Worm (Caenorhabditis elegans): ENCODE results near the gene rhr-2.

rhr-2 gene

DNA sequence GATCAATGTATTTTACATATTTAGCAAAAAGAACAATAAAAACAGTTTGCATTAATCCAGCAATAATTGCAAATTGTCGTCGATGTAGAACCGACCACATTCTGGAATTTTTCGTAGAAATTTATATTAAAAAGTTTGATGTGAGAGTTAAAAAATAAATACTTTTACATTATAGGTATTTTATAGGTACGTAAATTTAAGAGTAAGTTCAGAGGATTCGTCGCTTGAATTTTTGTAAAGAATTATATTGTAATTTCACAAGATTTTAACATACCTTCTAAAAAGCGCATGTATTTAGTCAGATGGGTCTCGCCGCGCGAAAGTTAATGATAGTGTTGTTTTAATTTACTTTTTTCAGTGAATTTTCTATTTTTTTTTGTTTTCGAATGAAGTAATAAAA, at the start of gene rhr-2:
Gene rhr-2 (minus strand): TSS at position 101 of the 400 bp plus-strand sequence.
- no peak for TF ChIP-seq nhr-2 (tag; optimal IDR thresholded peaks at IDR 0.05)
- no peak for TF ChIP-seq pha-4 (tag; optimal IDR thresholded peaks at IDR 0.05)
- TF ChIP-seq sem-2 (GFP tag; optimal IDR thresholded peaks at IDR 0.05), result no peak
- TF ChIP-seq mab-5 (tag; optimal IDR thresholded peaks at IDR 0.05), result no peak
- TF ChIP-seq elt-1 (tag; optimal IDR thresholded peaks at IDR 0.05; ENCODE audit: borderline replicate concordance, insufficient read depth), result no peak
- no peak for TF ChIP-seq ceh-43 (GFP tag; optimal IDR thresholded peaks at IDR 0.05)
- no peak for TF ChIP-seq tbx-8 (GFP tag; optimal IDR thresholded peaks at IDR 0.05)

DNA sequence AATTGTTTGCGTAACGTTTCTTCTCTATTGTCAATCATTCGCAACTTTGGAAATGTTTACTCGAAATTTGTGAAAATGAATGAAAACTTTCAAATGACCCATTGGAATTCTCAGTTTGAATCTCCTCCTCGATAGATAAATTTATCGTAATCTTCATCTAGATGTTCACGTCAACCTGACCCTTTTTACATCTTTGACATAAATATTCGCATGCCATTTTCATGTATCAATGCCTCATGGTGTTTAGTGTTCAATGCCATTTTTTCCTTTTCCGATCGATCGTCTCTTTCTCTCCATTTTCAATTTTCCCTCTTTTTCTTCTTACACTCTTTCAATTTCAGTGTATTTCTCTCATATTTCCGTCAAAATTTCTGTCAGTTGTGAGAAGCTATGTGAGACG, 49.4 kb upstream of the rhr-2 start:
- TF ChIP-seq tbx-8 (GFP tag; optimal IDR thresholded peaks at IDR 0.05), result no peak
- TF ChIP-seq elt-1 (tag; optimal IDR thresholded peaks at IDR 0.05; ENCODE audit: borderline replicate concordance, insufficient read depth), result peak; percentile 33

DNA sequence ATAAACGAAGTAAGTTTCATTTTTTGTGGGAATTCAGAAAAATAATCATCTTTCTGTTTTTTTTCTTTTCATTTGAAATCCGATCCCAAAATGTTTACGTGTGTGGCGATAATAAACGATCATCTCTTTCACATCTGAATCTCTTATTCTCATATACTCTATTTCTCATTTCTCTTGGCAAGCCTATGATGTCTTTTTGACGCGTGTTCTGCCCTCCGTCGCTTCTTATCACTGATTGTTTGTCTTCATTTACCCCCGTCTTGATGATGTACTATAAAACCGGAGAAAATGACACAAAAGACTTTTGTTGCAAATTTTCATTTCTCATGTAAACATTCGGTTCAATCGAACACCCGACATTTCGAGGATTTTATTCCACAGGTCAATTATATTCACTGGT, 47.9 kb upstream of the rhr-2 start:
- TF ChIP-seq unc-120 (tag; optimal IDR thresholded peaks at IDR 0.05; ENCODE audit: poor library complexity, severe bottlenecking) (peak; percentile 51), ceh-83 (GFP tag; optimal IDR thresholded peaks at IDR 0.05) (no peak), lsy-2 (tag; optimal IDR thresholded peaks at IDR 0.05) (no peak), mab-5 (tag; optimal IDR thresholded peaks at IDR 0.05) (no peak), hlh-1 (tag; optimal IDR thresholded peaks at IDR 0.05) (no peak), pha-4 (tag; optimal IDR thresholded peaks at IDR 0.05) (no peak)

DNA sequence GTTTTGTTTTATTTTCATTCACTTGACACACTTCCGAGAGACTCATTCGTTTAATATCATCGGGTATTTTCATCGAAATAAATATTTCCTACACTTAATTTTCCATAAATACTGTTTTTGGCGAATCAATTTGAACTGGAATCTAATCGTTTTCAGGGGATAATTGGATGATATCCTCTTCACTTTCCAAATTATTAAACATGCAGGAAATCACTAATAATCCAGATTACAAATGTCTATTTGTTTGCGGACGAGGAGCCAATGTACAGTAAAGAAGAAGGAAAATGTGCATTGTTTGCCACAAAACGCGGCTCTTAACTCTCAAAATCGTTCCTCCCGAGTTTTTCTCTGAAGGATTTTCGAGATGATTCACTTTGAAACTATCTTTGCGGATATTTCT, 46.6 kb upstream of the rhr-2 start, which contains the start of gene F55A11.6:
Gene F55A11.6 (plus strand): TSS at position 301 of the 400 bp plus-strand sequence.
- TF ChIP-seq ztf-11 (tag; optimal IDR thresholded peaks at IDR 0.05), result no peak
- TF ChIP-seq blmp-1 (tag; optimal IDR thresholded peaks at IDR 0.05), result no peak

DNA sequence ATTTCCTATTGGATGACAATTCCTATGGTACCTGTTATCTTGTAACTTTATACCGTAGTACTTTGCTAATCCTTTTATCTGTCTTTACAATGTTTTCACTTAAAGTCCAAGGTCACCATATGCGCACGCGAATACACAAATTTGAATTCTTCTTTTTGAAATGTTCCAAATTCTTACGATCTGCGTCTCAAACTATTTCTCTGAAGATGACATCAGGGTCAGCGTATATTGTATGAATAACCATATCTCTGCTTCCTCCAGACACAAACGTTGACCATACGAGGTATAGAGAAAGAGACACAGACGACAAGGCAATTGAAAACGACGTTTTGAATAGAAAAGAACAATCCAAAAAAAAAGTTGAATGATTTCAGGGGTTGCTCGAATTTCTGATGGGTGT, 44.0 kb upstream of the rhr-2 start:
- no peak for TF ChIP-seq snpc-4 (tag; optimal IDR thresholded peaks at IDR 0.05)
- no peak for TF ChIP-seq ceh-43 (GFP tag; optimal IDR thresholded peaks at IDR 0.05)
- TF ChIP-seq nhr-2 (tag; optimal IDR thresholded peaks at IDR 0.05), result no peak
- no peak for TF ChIP-seq M03D4.4 (tag; optimal IDR thresholded peaks at IDR 0.05)
- TF ChIP-seq ztf-11 (tag; optimal IDR thresholded peaks at IDR 0.05), result no peak
- no peak for TF ChIP-seq mab-5 (tag; optimal IDR thresholded peaks at IDR 0.05)
- TF ChIP-seq bed-3 (GFP tag; optimal IDR thresholded peaks at IDR 0.05), result no peak
- no peak for TF ChIP-seq ceh-39 (tag; optimal IDR thresholded peaks at IDR 0.05)
- TF ChIP-seq nhr-28 (tag; optimal IDR thresholded peaks at IDR 0.05), result no peak
- no peak for TF ChIP-seq nhr-76 (tag; optimal IDR thresholded peaks at IDR 0.05)
- no peak for TF ChIP-seq cnd-1 (tag; optimal IDR thresholded peaks at IDR 0.05)
- TF ChIP-seq pha-4 (tag; optimal IDR thresholded peaks at IDR 0.05), result no peak

DNA sequence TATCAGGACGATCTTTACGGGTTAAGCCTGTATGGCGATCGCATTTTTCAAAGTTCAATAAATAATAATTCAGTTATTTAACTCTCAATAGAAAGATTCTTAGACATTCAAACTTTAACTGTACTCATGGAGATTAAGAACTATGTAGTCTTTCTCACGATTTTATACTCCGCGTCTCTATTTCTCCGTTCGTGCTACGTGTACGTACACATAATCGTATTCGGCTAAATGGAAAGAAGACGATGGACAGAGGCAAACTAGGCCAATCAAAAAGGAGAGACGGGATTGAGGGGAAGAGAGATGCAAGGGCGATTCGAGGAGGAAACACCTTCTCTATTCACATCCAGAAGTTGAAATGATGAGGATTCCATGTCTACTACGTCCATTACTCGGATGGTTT, 43.5 kb upstream of the rhr-2 start, which contains the start of gene bus-18:
Gene bus-18 (plus strand): TSS at position 301 of the 400 bp plus-strand sequence.
- no peak for TF ChIP-seq nhr-2 (tag; optimal IDR thresholded peaks at IDR 0.05)
- no peak for TF ChIP-seq tbx-8 (GFP tag; optimal IDR thresholded peaks at IDR 0.05)

DNA sequence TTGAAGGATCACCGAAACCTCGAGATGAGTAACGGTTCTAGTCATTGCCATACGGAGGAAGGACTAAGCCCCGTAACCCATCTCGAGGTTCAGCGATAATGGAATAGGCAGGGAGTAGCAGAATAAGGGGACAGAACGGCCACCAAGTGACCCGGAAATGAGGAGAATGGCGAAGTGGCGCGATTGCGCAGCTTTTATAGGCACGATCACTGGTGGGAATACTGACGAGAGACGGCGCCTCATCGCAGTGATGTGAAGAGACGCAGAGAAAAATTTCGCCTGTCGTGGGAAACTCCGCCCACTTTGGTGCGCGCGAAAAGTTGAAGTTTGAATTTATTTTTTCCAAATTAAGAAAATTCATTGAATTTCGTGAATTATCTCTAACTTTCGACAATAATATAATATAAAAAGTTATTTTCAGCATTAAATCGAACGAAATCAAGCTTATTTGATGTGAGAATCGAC, 40.1 kb upstream of the rhr-2 start, which contains the start of gene F55A11.4:
Gene F55A11.4 (plus strand): TSS at position 415 of the 465 bp plus-strand sequence.
- TF ChIP-seq unc-39 (tag; optimal IDR thresholded peaks at IDR 0.05) (no peak), nhr-237 (tag; optimal IDR thresholded peaks at IDR 0.05) (no peak), ham-2 (GFP tag; optimal IDR thresholded peaks at IDR 0.05) (peak; percentile 34), mep-1 (tag; optimal IDR thresholded peaks at IDR 0.05) (no peak), drap-1 (GFP tag; optimal IDR thresholded peaks at IDR 0.05) (peak; percentile 19), elt-3 (tag; optimal IDR thresholded peaks at IDR 0.05) (no peak), unc-120 (tag; optimal IDR thresholded peaks at IDR 0.05; ENCODE audit: poor library complexity, severe bottlenecking) (peak; percentile 25), lsy-2 (tag; optimal IDR thresholded peaks at IDR 0.05) (no peak), tbx-8 (GFP tag; optimal IDR thresholded peaks at IDR 0.05) (no peak)

DNA sequence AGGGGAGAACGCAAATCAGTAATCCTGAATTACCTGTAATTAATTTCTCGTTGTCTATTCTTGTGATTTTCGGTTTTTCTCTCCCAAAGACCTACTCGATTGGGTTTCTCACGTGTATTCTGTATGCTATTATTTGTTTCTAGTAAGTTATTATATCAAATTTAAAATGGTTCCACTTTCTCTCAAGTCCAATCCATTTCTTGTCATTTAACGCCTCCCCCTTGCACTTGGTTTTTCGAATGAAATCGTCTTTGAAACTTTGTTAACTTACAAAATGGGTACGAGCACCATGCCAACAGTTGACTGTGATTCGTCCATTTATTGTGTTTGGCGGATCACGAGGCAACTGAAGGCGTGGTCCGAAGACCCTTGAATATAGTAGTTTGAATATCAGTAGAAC, 39.7 kb upstream of the rhr-2 start:
- TF ChIP-seq nhr-12 (tag; optimal IDR thresholded peaks at IDR 0.05) (no peak), sem-2 (GFP tag; optimal IDR thresholded peaks at IDR 0.05) (no peak), unc-120 (tag; optimal IDR thresholded peaks at IDR 0.05; ENCODE audit: poor library complexity, severe bottlenecking) (no peak), nhr-237 (tag; optimal IDR thresholded peaks at IDR 0.05) (no peak), M03D4.4 (tag; optimal IDR thresholded peaks at IDR 0.05) (no peak), unc-62 (GFP tag; optimal IDR thresholded peaks at IDR 0.05) (no peak), nhr-28 (tag; optimal IDR thresholded peaks at IDR 0.05) (no peak), tbx-8 (GFP tag; optimal IDR thresholded peaks at IDR 0.05) (no peak), elt-3 (tag; optimal IDR thresholded peaks at IDR 0.05) (no peak)
